Worm (Caenorhabditis elegans) whole organism, midembryonic: ENCODE data around the gene taap-1.

Experiments
- T22C8.4 ChIP-seq: fragments of 200-800 bp; sonication (Bioruptor generic); IDR thresholded peaks from 2 replicates; pipeline ENCODE4 v1.3.6; 2022; ENCODE audit warnings: missing genetic modification characterization, missing compliant biosample characterization
- cog-1 ChIP-seq: sonication (generic microtip); optimal IDR thresholded peaks from 2 replicates; lab custom pipeline; 2016; ENCODE audit warnings: missing genetic modification characterization, missing compliant biosample characterization
- flt-1 ChIP-seq: fragments of 200-800 bp; sonication (Bioruptor generic); IDR thresholded peaks from 2 replicates; pipeline ENCODE4 v1.3.6; 2022; ENCODE audit warnings: missing genetic modification characterization, missing compliant biosample characterization
- klf-2 ChIP-seq: fragments of 200-800 bp; sonication (Bioruptor generic); conservative IDR thresholded peaks from 2 replicates; pipeline ENCODE4 v1.3.6; 2022; ENCODE audit warnings: missing genetic modification reagents, missing genetic modification characterization, missing compliant biosample characterization
- ref-1 ChIP-seq: fragments of 200-800 bp; sonication (Bioruptor generic); conservative IDR thresholded peaks from 2 replicates; pipeline ENCODE4 v1.3.6; 2022; ENCODE audit warnings: missing genetic modification reagents, missing genetic modification characterization, missing compliant biosample characterization

DNA sequence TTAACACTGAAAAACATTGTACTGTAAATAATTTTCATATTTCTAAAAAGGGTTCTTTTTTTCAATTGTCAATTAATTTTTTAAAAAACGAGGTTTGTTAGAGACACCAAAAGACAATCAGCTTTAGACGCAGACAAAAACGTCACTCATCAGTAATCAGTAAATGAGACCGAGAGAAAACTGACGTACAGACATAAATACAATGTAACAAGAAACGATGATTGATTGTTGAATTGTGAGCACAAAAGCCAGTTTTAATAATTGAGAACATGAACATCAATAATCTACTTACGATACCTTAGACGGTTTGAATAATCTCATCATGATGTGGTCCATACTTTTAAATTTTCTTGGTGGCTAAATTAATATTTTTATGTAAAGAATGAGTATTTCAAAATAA, 23.1 kb upstream of the taap-1 start:
- TF ChIP-seq klf-2 (GFP tag; lab: Robert Waterston, UW) = no peak
- TF ChIP-seq flt-1 = no peak
- no peak for TF ChIP-seq T22C8.4 (GFP tag; lab: Robert Waterston, UW)
- TF ChIP-seq cog-1 = no peak
- no peak for TF ChIP-seq ref-1 (GFP tag; lab: Robert Waterston, UW)
